Fruit fly (Drosophila melanogaster) whole organism, wandering third instar larva: ENCODE measurements around the gene CG31115.

Source experiments
- Abd-B ChIP-seq: fragments of >200 bp; optimal IDR thresholded peaks from 2 replicates; lab custom pipeline; 2017; ENCODE audit warnings: missing biosample characterization, missing genetic modification characterization
- Hnf4 ChIP-seq: fragments of 200-800 bp; sonication (Bioruptor generic); optimal IDR thresholded peaks from 2 replicates; lab custom pipeline; 2016; ENCODE audit warnings: missing biosample characterization, mild to moderate bottlenecking, missing genetic modification characterization
- Hr83 ChIP-seq: fragments of 200-300 bp; sonication (Bioruptor generic); optimal IDR thresholded peaks from 2 replicates; lab custom pipeline; 2016; ENCODE audit warnings: missing biosample characterization, mild to moderate bottlenecking, missing genetic modification characterization, moderate library complexity; ENCODE audit not compliant: poor library complexity, severe bottlenecking
- Myc ChIP-seq: fragments of >200 bp; optimal IDR thresholded peaks from 2 replicates; lab custom pipeline; 2017
- N ChIP-seq: fragments of >200 bp; optimal IDR thresholded peaks from 2 replicates; lab custom pipeline; 2018; ENCODE audit warnings: missing biosample characterization, missing external identifiers, missing genetic modification characterization
- pan ChIP-seq: fragments of >200 bp; optimal IDR thresholded peaks from 2 replicates; lab custom pipeline; 2017
- psq ChIP-seq: fragments of 200-800 bp; sonication (Bioruptor generic); optimal IDR thresholded peaks from 3 replicates; lab custom pipeline; 2017; ENCODE audit warnings: missing biosample characterization, mild to moderate bottlenecking, missing genetic modification characterization, moderate library complexity
- tai ChIP-seq: sonication (Bioruptor generic); optimal IDR thresholded peaks from 2 replicates; lab custom pipeline; 2016; ENCODE audit warnings: missing biosample characterization, missing genetic modification characterization
- usp ChIP-seq: fragments of >200 bp; optimal IDR thresholded peaks from 2 replicates; lab custom pipeline; 2017; ENCODE audit warnings: missing biosample characterization, missing genetic modification characterization

DNA sequence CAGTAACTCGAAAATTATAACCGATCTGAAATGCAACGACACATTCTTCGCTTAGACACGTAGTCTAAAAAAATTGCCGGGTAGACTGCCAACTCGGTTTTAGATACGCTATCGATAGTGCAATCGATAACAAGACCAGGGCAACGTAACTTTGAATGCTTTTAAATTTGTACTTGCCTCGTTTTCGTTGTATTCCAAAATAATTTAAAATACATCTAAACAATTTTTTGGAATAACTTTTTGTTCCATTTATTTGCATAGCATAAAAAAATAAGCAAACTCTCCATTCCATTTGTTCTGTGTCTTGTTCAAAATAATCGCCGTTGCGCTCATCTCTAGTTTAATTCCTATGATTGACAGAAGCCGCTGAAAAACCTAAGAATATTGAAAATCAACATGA lies 32.8 kb downstream of the CG31115 start, which contains the start of the genes Stt3B and CG11839:
- TF ChIP-seq Hnf4 (peak; percentile 89), N (GFP tag; lab: Kevin White, UChicago) (no peak), psq (GFP tag; lab: Kevin White, UChicago) (peak; percentile 61), Hr83 (GFP tag; lab: Kevin White, UChicago) (peak; percentile 29), usp (GFP tag; lab: Kevin White, UChicago) (no peak), pan (lab: Kevin White, UChicago) (no peak), tai (GFP tag; lab: Kevin White, UChicago) (no peak), Myc (lab: Kevin White, UChicago) (no peak), Abd-B (GFP tag; lab: Kevin White, UChicago) (no peak)
